Worm (Caenorhabditis elegans) whole organism, L4 larva: ENCODE data around the gene T09F3.5.

Experiments
- D1046.2 ChIP-seq: fragments of 200-800 bp; sonication (Bioruptor generic); IDR thresholded peaks from 2 replicates; pipeline ENCODE4 v1.3.6; 2022; ENCODE audit warnings: missing genetic modification characterization, missing compliant biosample characterization
- F49E8.2 ChIP-seq: sonication (generic microtip); optimal IDR thresholded peaks from 2 replicates; lab custom pipeline; 2016; ENCODE audit warnings: missing compliant biosample characterization, mild to moderate bottlenecking, missing genetic modification characterization, borderline replicate concordance
- T20F7.1 ChIP-seq: fragments of 200-800 bp; sonication (Bioruptor generic); optimal IDR thresholded peaks from 2 replicates; lab custom pipeline; 2018; ENCODE audit warnings: mild to moderate bottlenecking, missing genetic modification characterization, missing compliant biosample characterization
- Y48G9A.11 ChIP-seq: fragments of 200-800 bp; sonication (Bioruptor generic); IDR thresholded peaks from 2 replicates; pipeline ENCODE4 v1.3.6; 2022; ENCODE audit warnings: missing genetic modification reagents, missing genetic modification characterization, missing compliant biosample characterization
- Y5F2A.4 ChIP-seq: fragments of 200-800 bp; sonication (Bioruptor generic); optimal IDR thresholded peaks from 2 replicates; lab custom pipeline; 2018; ENCODE audit warnings: mild to moderate bottlenecking, missing genetic modification characterization, missing compliant biosample characterization
- Y75B8A.6 ChIP-seq: fragments of 200-800 bp; sonication (Bioruptor generic); IDR thresholded peaks from 2 replicates; pipeline ENCODE4 v1.3.6; 2022; ENCODE audit warnings: missing genetic modification reagents, missing genetic modification characterization, missing compliant biosample characterization
- aha-1 ChIP-seq: fragments of 150-350 bp; peaks from one replicate; lab custom pipeline; 2014; ENCODE audit warnings: missing biosample characterization, missing genetic modification characterization
- arid-1 ChIP-seq: fragments of 200-800 bp; sonication (Bioruptor generic); conservative IDR thresholded peaks from 2 replicates; pipeline ENCODE4 v1.3.6; 2022; ENCODE audit warnings: missing genetic modification reagents, missing genetic modification characterization, missing compliant biosample characterization
- ceh-28 ChIP-seq: fragments of 150-350 bp; optimal IDR thresholded peaks from 2 replicates; lab custom pipeline; 2014; ENCODE audit warnings: missing biosample characterization, missing genetic modification reagents, missing genetic modification characterization
- ceh-32 ChIP-seq: sonication (generic microtip); optimal IDR thresholded peaks from 2 replicates; lab custom pipeline; 2016; ENCODE audit warnings: mild to moderate bottlenecking, missing genetic modification characterization, missing compliant biosample characterization; ENCODE audit not compliant: poor library complexity
- ceh-44 ChIP-seq: fragments of 200-800 bp; sonication (Bioruptor generic); IDR thresholded peaks from 2 replicates; pipeline ENCODE4 v1.3.6; 2022; ENCODE audit warnings: missing genetic modification reagents, missing genetic modification characterization, missing compliant biosample characterization
- ces-1 ChIP-seq: fragments of 150-350 bp; sonication (generic microtip); optimal IDR thresholded peaks from 4 replicates; lab custom pipeline; 2014; ENCODE audit warnings: missing biosample characterization, missing genetic modification reagents, missing genetic modification characterization
- dmd-9 ChIP-seq: fragments of 200-800 bp; sonication (Bioruptor generic); IDR thresholded peaks from 2 replicates; pipeline ENCODE4 v1.3.6; 2022; ENCODE audit warnings: missing genetic modification reagents, missing genetic modification characterization, missing compliant biosample characterization
- dpl-1 ChIP-seq: fragments of 150-350 bp; optimal IDR thresholded peaks from 2 replicates; lab custom pipeline; 2014; ENCODE audit warnings: missing biosample characterization, missing genetic modification reagents, missing genetic modification characterization
- gei-8 ChIP-seq: fragments of 200-800 bp; sonication (Bioruptor generic); optimal IDR thresholded peaks from 2 replicates; lab custom pipeline; 2018; ENCODE audit warnings: mild to moderate bottlenecking, missing genetic modification characterization, missing compliant biosample characterization
- hlh-11 ChIP-seq: fragments of 200-800 bp; sonication (Bioruptor generic); optimal IDR thresholded peaks from 2 replicates; lab custom pipeline; 2018; ENCODE audit warnings: mild to moderate bottlenecking, missing genetic modification characterization, missing compliant biosample characterization
- jun-1 ChIP-seq: fragments of 150-350 bp; optimal IDR thresholded peaks from 2 replicates; lab custom pipeline; 2014; ENCODE audit warnings: missing biosample characterization, missing genetic modification reagents, missing genetic modification characterization
- lin-15B ChIP-seq: fragments of 150-350 bp; sonication (generic microtip); optimal IDR thresholded peaks from 3 replicates; lab custom pipeline; 2014; ENCODE audit warnings: missing biosample characterization, missing genetic modification characterization
- lin-39 ChIP-seq: fragments of 150-350 bp; optimal IDR thresholded peaks from 2 replicates; lab custom pipeline; 2014; ENCODE audit warnings: missing biosample characterization, missing genetic modification reagents, missing genetic modification characterization
- madf-9 ChIP-seq: fragments of 200-800 bp; sonication (Bioruptor generic); conservative IDR thresholded peaks from 2 replicates; pipeline ENCODE4 v1.3.6; 2022; ENCODE audit warnings: missing genetic modification reagents, missing genetic modification characterization, missing compliant biosample characterization
- mdl-1 ChIP-seq, 2 experiments: fragments of 150-350 bp in 1 of 2; sonication (generic microtip) in 1 of 2; optimal IDR thresholded peaks; 2 replicates each; lab custom pipeline; 2014 to 2017; ENCODE audit warnings: missing biosample characterization in 2 of 2, missing genetic modification characterization in 2 of 2
- mes-2 ChIP-seq: sonication (generic microtip); optimal IDR thresholded peaks from 2 replicates; lab custom pipeline; 2016; ENCODE audit warnings: missing genotype, mild to moderate bottlenecking, missing genetic modification characterization, missing compliant biosample characterization; ENCODE audit not compliant: poor library complexity, severe bottlenecking
- mxl-3 ChIP-seq: fragments of 200-800 bp; sonication (Bioruptor generic); optimal IDR thresholded peaks from 2 replicates; lab custom pipeline; 2018; ENCODE audit warnings: mild to moderate bottlenecking, missing genetic modification characterization, missing compliant biosample characterization
- nhr-102 ChIP-seq: sonication (generic microtip); optimal IDR thresholded peaks from 2 replicates; lab custom pipeline; 2016; ENCODE audit warnings: mild to moderate bottlenecking, missing genetic modification characterization, moderate library complexity, missing compliant biosample characterization
- nhr-237 ChIP-seq: sonication (generic microtip); optimal IDR thresholded peaks from 2 replicates; lab custom pipeline; 2017; ENCODE audit warnings: missing biosample characterization, missing genetic modification characterization
- nhr-41 ChIP-seq: fragments of 200-800 bp; sonication (Bioruptor generic); IDR thresholded peaks from 2 replicates; pipeline ENCODE4 v1.3.6; 2022; ENCODE audit warnings: missing genetic modification reagents, missing genetic modification characterization, missing compliant biosample characterization
- nhr-48 ChIP-seq: sonication (generic microtip); optimal IDR thresholded peaks from 2 replicates; lab custom pipeline; 2016; ENCODE audit warnings: mild to moderate bottlenecking, missing genetic modification characterization, missing compliant biosample characterization
- pha-4 ChIP-seq, 2 experiments: fragments of 150-350 bp in 1 of 2; fragments of 200-800 bp in 1 of 2; sonication (Bioruptor generic) in 1 of 2; IDR thresholded peaks in 1 of 2; optimal IDR thresholded peaks in 1 of 2; 2 replicates each; pipeline versions ENCODE4 v1.3.6 to Lab custom; 2014 to 2022; ENCODE audit warnings: missing genetic modification characterization in 2 of 2, missing genetic modification reagents in 2 of 2, missing biosample characterization in 1 of 2, missing compliant biosample characterization in 1 of 2
- snpc-1.2 ChIP-seq: fragments of 200-800 bp; sonication (Bioruptor generic); IDR thresholded peaks from 2 replicates; pipeline ENCODE4 v1.3.6; 2022; ENCODE audit warnings: missing genetic modification reagents, missing genetic modification characterization, missing compliant biosample characterization
- spr-1 ChIP-seq: sonication (generic microtip); optimal IDR thresholded peaks from 2 replicates; lab custom pipeline; 2016; ENCODE audit warnings: mild to moderate bottlenecking, missing genetic modification characterization, missing compliant biosample characterization
- unc-62 ChIP-seq, 3 experiments: fragments of 150-350 bp in 1 of 3; sonication (generic microtip); optimal IDR thresholded peaks in 2 of 3; peaks in 1 of 3; 1 replicate in 1 of 3; 2 replicates in 2 of 3; lab custom pipeline; 2014 to 2017; ENCODE audit warnings: missing biosample characterization in 3 of 3, missing genetic modification characterization in 3 of 3, missing genetic modification reagents in 3 of 3, missing genotype in 1 of 3
- ztf-11 ChIP-seq: fragments of 150-350 bp; optimal IDR thresholded peaks from 2 replicates; lab custom pipeline; 2014; ENCODE audit warnings: missing biosample characterization, missing genetic modification characterization

The T09F3.5 gene

DNA sequence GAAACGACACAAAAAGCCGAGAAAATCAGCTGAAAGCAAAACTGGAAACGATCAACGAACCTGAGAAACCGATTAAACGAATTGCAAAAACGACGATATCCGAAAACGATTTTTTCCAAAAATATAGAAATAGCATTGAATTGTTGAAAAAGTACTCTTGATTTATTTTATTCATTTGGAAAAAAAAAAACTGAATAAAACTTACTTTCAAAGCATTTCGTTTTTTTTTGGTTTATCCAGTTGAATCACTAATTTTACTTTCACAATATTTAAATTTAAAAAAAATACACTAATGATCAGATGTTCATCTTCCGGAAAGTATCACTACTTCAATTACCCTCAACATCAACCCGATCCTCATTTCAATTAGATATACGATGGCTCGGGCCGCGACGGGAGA lies at the start of gene T09F3.5:
Gene T09F3.5, plus strand, starts transcription at position 301 of the 400 bp plus-strand sequence.
- no peak for TF ChIP-seq F49E8.2 (tag; lab: Kevin White, UChicago)
- no peak for TF ChIP-seq aha-1 (tag; lab: Kevin White, UChicago)
- TF ChIP-seq nhr-41 (GFP tag; lab: Robert Waterston, UW): no peak
- TF ChIP-seq ceh-28 (tag; lab: Kevin White, UChicago): no peak
- TF ChIP-seq ces-1 (GFP tag; lab: Kevin White, UChicago): no peak
- TF ChIP-seq Y75B8A.6: no peak
- TF ChIP-seq lin-39 (tag; lab: Kevin White, UChicago): no peak
- TF ChIP-seq ceh-44 (GFP tag; lab: Robert Waterston, UW): no peak
- TF ChIP-seq D1046.2 (GFP tag; lab: Robert Waterston, UW): no peak
- no peak for TF ChIP-seq gei-8 (GFP tag; lab: Kevin White, UChicago)
- no peak for TF ChIP-seq hlh-11 (tag; lab: Kevin White, UChicago)
- TF ChIP-seq nhr-237 (tag; lab: Kevin White, UChicago): no peak
- no peak for TF ChIP-seq dmd-9 (GFP tag; lab: Robert Waterston, UW)
- no peak for TF ChIP-seq madf-9 (GFP tag; lab: Robert Waterston, UW)

DNA sequence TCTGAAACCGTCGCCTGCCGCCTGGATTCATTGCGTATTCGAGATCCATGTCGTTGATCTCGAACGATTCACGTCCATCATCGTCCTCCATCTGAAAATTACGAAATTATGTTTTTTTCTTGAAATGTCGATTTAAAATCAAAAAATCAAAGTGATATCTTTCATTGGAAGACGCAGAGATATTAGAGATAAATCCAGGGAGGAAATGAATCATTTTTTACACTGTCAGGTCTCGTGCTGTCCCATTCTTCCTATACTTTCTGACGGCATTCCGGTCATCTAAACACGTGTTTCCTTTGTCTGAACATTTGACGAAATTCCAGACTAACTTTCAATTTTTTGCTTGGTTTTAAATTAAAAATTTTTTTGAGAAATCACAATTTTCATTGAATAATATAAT lies 46.8 kb upstream of the T09F3.5 start, which contains the start of gene stip-1:
Gene stip-1, minus strand, starts transcription at position 98 of the 400 bp plus-strand sequence.
- TF ChIP-seq mxl-3 (GFP tag; lab: Kevin White, UChicago) (peak; percentile 25), unc-62 (GFP tag; optimal IDR thresholded peaks at IDR 0.05 in 1 of 2; lab: Kevin White, UChicago) (no peak), unc-62 (tag; optimal IDR thresholded peaks at IDR 0.05; lab: Kevin White, UChicago) (no peak)

DNA sequence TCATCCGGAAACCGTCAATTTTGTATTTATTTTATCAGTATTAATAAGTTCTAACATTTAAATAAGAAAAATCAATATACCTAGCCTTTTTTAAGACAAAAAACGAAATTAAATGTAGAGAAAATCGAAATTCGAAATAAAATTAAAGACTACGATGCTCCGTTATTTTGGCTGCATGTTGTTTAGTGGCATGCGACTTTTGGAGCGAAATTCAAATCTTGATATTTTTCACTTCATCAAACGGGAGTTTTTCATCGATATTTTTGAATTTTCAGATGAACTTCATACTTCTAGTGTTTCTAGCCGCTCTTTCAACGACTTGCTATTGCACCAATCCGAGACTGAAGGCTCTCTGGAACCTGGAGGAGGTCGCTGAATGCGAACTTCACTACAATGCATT lies 46.2 kb upstream of the T09F3.5 start, which contains the start of gene C07E3.9:
Gene C07E3.9, plus strand, starts transcription at position 270 of the 400 bp plus-strand sequence.
- TF ChIP-seq T20F7.1 (peak; percentile 94), mes-2 (tag; lab: Kevin White, UChicago) (peak; percentile 19), spr-1 (tag; lab: Kevin White, UChicago) (no peak), dpl-1 (GFP tag; lab: Kevin White, UChicago) (peak; percentile 91), Y48G9A.11 (GFP tag; lab: Robert Waterston, UW) (peak; percentile 65; the same call in 1 of the 2 replicates), F49E8.2 (tag; lab: Kevin White, UChicago) (no peak), aha-1 (tag; lab: Kevin White, UChicago) (peak; percentile 91)

DNA sequence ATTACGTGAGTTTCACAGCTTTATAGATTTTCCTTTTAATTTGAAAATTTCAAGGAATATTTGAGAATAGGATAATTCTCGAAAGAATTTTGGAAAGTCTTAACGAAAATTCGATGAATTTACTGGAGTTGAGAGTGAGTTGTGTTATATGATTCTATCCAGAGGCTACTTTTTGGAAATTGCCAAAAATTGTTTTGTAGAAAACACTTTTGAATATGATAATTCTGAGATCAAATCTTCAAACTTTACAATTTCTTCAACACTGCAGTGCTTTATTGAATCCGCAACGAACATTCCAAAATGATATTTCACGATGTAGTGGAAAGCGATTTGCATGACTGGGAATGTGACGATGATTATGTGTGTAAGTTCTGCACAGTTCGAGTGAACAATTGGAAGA lies 44.7 kb upstream of the T09F3.5 start, which contains the start of gene C07E3.8:
Gene C07E3.8, plus strand, starts transcription at position 301 of the 400 bp plus-strand sequence.
- TF ChIP-seq arid-1 (GFP tag; lab: Robert Waterston, UW) (no peak), nhr-102 (tag; lab: Kevin White, UChicago) (no peak), ceh-32 (tag; lab: Kevin White, UChicago) (no peak), ztf-11 (no peak), lin-15B (no peak), snpc-1.2 (no peak), mdl-1 (tag; optimal IDR thresholded peaks at IDR 0.05; lab: Kevin White, UChicago) (no peak), nhr-48 (tag; lab: Kevin White, UChicago) (no peak), jun-1 (no peak), pha-4 (GFP tag; IDR thresholded peaks at IDR 0.05; lab: Robert Waterston, UW) (no peak), pha-4 (tag; optimal IDR thresholded peaks at IDR 0.05; lab: Kevin White, UChicago) (no peak), Y5F2A.4 (GFP tag; lab: Kevin White, UChicago) (no peak)
